Fruit fly (Drosophila melanogaster) whole organism, wandering third instar larva: ENCODE data around the gene Rtc1.

Experiments
- Abd-B ChIP-seq: fragments of >200 bp; optimal IDR thresholded peaks from 2 replicates; lab custom pipeline; 2017; ENCODE audit warnings: missing biosample characterization, missing genetic modification characterization
- CG32264 ChIP-seq: fragments of 200-800 bp; sonication (Bioruptor generic); optimal IDR thresholded peaks from 2 replicates; lab custom pipeline; 2016; ENCODE audit warnings: missing biosample characterization, missing genetic modification characterization
- CG9705 ChIP-seq: fragments of 200-800 bp; sonication (Bioruptor generic); optimal IDR thresholded peaks from 2 replicates; lab custom pipeline; 2018; ENCODE audit warnings: missing biosample characterization, mild to moderate bottlenecking, missing genetic modification characterization
- CrebA ChIP-seq: fragments of 200-800 bp; sonication (Bioruptor generic); optimal IDR thresholded peaks from 2 replicates; lab custom pipeline; 2016; ENCODE audit warnings: missing biosample characterization, mild to moderate bottlenecking, missing genetic modification characterization, borderline replicate concordance
- Dfd ChIP-seq: fragments of >200 bp; optimal IDR thresholded peaks from 2 replicates; lab custom pipeline; 2017; ENCODE audit warnings: missing biosample characterization, missing genetic modification characterization
- Dif ChIP-seq: fragments of 200-275, 200-300 bp; sonication (Bioruptor generic); optimal IDR thresholded peaks from 2 replicates; lab custom pipeline; 2018; ENCODE audit warnings: missing biosample characterization, missing genetic modification characterization; ENCODE audit not compliant: partially characterized antibody
- GATAd ChIP-seq: sonication (Bioruptor generic); optimal IDR thresholded peaks from 2 replicates; lab custom pipeline; 2016; ENCODE audit warnings: missing biosample characterization, missing genetic modification characterization
- HLH106 ChIP-seq: fragments of 200-800 bp; optimal IDR thresholded peaks from 3 replicates; lab custom pipeline; 2019; ENCODE audit warnings: missing biosample characterization, mild to moderate bottlenecking, missing genetic modification characterization, moderate library complexity
- Hnf4 ChIP-seq: fragments of 200-800 bp; sonication (Bioruptor generic); optimal IDR thresholded peaks from 2 replicates; lab custom pipeline; 2016; ENCODE audit warnings: missing biosample characterization, mild to moderate bottlenecking, missing genetic modification characterization
- Hr83 ChIP-seq: fragments of 200-300 bp; sonication (Bioruptor generic); optimal IDR thresholded peaks from 2 replicates; lab custom pipeline; 2016; ENCODE audit warnings: missing biosample characterization, mild to moderate bottlenecking, missing genetic modification characterization, moderate library complexity; ENCODE audit not compliant: poor library complexity, severe bottlenecking
- Jra ChIP-seq: sonication (Bioruptor generic); optimal IDR thresholded peaks from 2 replicates; lab custom pipeline; 2016; ENCODE audit warnings: missing biosample characterization, missing genetic modification characterization
- Mio ChIP-seq: sonication (Bioruptor generic); optimal IDR thresholded peaks from 2 replicates; lab custom pipeline; 2016; ENCODE audit warnings: missing biosample characterization, missing genetic modification characterization
- Myc ChIP-seq: fragments of >200 bp; optimal IDR thresholded peaks from 2 replicates; lab custom pipeline; 2017
- OdsH ChIP-seq: fragments of 200-800 bp; sonication (Bioruptor generic); optimal IDR thresholded peaks from 2 replicates; lab custom pipeline; 2016; ENCODE audit warnings: missing biosample characterization, mild to moderate bottlenecking, missing genetic modification characterization
- Sp1 ChIP-seq: fragments of 200-800 bp; sonication (Bioruptor generic); optimal IDR thresholded peaks from 3 replicates; lab custom pipeline; 2019; ENCODE audit warnings: missing biosample characterization, mild to moderate bottlenecking, missing genetic modification characterization, moderate library complexity
- Vsx2 ChIP-seq: fragments of 200-300, 225-300 bp; sonication (Bioruptor generic); optimal IDR thresholded peaks from 2 replicates; lab custom pipeline; 2018; ENCODE audit warnings: missing biosample characterization, missing genetic modification characterization; ENCODE audit not compliant: partially characterized antibody
- br ChIP-seq: fragments of 200-800 bp; sonication (Bioruptor generic); optimal IDR thresholded peaks from 2 replicates; lab custom pipeline; 2016; ENCODE audit warnings: missing biosample characterization, missing genetic modification characterization
- brk ChIP-seq: fragments of 200-800 bp; sonication (Bioruptor generic); optimal IDR thresholded peaks from 2 replicates; lab custom pipeline; 2016; ENCODE audit warnings: missing biosample characterization, mild to moderate bottlenecking, missing genetic modification characterization
- dmrt93B ChIP-seq: fragments of 200-800 bp; sonication (Bioruptor generic); optimal IDR thresholded peaks from 2 replicates; lab custom pipeline; 2018; ENCODE audit warnings: missing biosample characterization, mild to moderate bottlenecking, missing genetic modification characterization
- ey ChIP-seq: fragments of 200-800 bp; sonication (Bioruptor generic); optimal IDR thresholded peaks from 2 replicates; lab custom pipeline; 2016; ENCODE audit warnings: missing biosample characterization, missing genetic modification characterization
- foxo ChIP-seq, 2 experiments: fragments of 200-800 bp; sonication (Bioruptor generic); optimal IDR thresholded peaks; 2 replicates in 1 of 2; 3 replicates in 1 of 2; lab custom pipeline; 2016 to 2017; ENCODE audit warnings: missing biosample characterization in 2 of 2, missing genetic modification characterization in 2 of 2
- fru ChIP-seq: fragments of 200-800 bp; sonication (Bioruptor generic); optimal IDR thresholded peaks from 3 replicates; lab custom pipeline; 2016; ENCODE audit warnings: missing biosample characterization, mild to moderate bottlenecking, missing genetic modification characterization
- h ChIP-seq: fragments of 200-800 bp; sonication (Bioruptor generic); optimal IDR thresholded peaks from 3 replicates; lab custom pipeline; 2016; ENCODE audit warnings: missing biosample characterization, mild to moderate bottlenecking, missing genetic modification characterization
- jim ChIP-seq: fragments of 175-275, 200-325 bp; sonication (Bioruptor generic); optimal IDR thresholded peaks from 2 replicates; lab custom pipeline; 2016; ENCODE audit warnings: missing biosample characterization, mild to moderate bottlenecking, missing genetic modification characterization
- lola ChIP-seq: fragments of >200 bp; optimal IDR thresholded peaks from 2 replicates; lab custom pipeline; 2017; ENCODE audit warnings: missing biosample characterization, missing genetic modification characterization
- pan ChIP-seq: fragments of >200 bp; optimal IDR thresholded peaks from 2 replicates; lab custom pipeline; 2017
- psq ChIP-seq: fragments of 200-800 bp; sonication (Bioruptor generic); optimal IDR thresholded peaks from 3 replicates; lab custom pipeline; 2017; ENCODE audit warnings: missing biosample characterization, mild to moderate bottlenecking, missing genetic modification characterization, moderate library complexity
- rgr ChIP-seq: fragments of 200-800 bp; sonication (Bioruptor generic); optimal IDR thresholded peaks from 3 replicates; lab custom pipeline; 2016; ENCODE audit warnings: missing biosample characterization, mild to moderate bottlenecking, missing genetic modification characterization
- sage ChIP-seq: fragments of 200-800 bp; sonication (Bioruptor generic); optimal IDR thresholded peaks from 2 replicates; lab custom pipeline; 2016; ENCODE audit warnings: missing biosample characterization, mild to moderate bottlenecking, missing genetic modification characterization
- sv ChIP-seq: fragments of 200-800 bp; sonication (Bioruptor generic); optimal IDR thresholded peaks from 3 replicates; lab custom pipeline; 2016; ENCODE audit warnings: missing biosample characterization, missing genetic modification characterization
- tai ChIP-seq: sonication (Bioruptor generic); optimal IDR thresholded peaks from 2 replicates; lab custom pipeline; 2016; ENCODE audit warnings: missing biosample characterization, missing genetic modification characterization
- usp ChIP-seq: fragments of >200 bp; optimal IDR thresholded peaks from 2 replicates; lab custom pipeline; 2017; ENCODE audit warnings: missing biosample characterization, missing genetic modification characterization
- woc ChIP-seq: sonication (Bioruptor generic); optimal IDR thresholded peaks from 2 replicates; lab custom pipeline; 2016; ENCODE audit warnings: missing biosample characterization, mild to moderate bottlenecking, missing genetic modification characterization

Gene Rtc1

dm6 chrX:13762372-13762883, 5.4 kb downstream of the Rtc1 start, which contains the start of gene rdgB (continued):
- TF ChIP-seq CG32264 = no peak
- TF ChIP-seq Myc (lab: Kevin White, UChicago) = no peak
- TF ChIP-seq usp (GFP tag; lab: Kevin White, UChicago) = no peak
- peak; percentile 31 for TF ChIP-seq sage (GFP tag; lab: Kevin White, UChicago)
- peak; percentile 81 for TF ChIP-seq Sp1

- TF ChIP-seq psq (GFP tag; lab: Kevin White, UChicago) (peak; percentile 20), fru (GFP tag; lab: Kevin White, UChicago) (peak; percentile 37), HLH106 (tag; lab: Kevin White, UChicago) (peak; percentile 3), lola (GFP tag; lab: Kevin White, UChicago) (no peak), brk (no peak), Vsx2 (GFP tag; lab: Kevin White, UChicago) (no peak), Dfd (no peak), Hr83 (GFP tag; lab: Kevin White, UChicago) (no peak), OdsH (GFP tag; lab: Kevin White, UChicago) (peak; percentile 2), CrebA (GFP tag; lab: Kevin White, UChicago) (no peak), tai (GFP tag; lab: Kevin White, UChicago) (no peak), ey (GFP tag; lab: Kevin White, UChicago) (peak; percentile 30), h (GFP tag; lab: Kevin White, UChicago) (peak; percentile 34), Sp1 (peak; percentile 15), foxo (GFP tag; optimal IDR thresholded peaks at IDR 0.05; lab: Kevin White, UChicago) (peak in 1 of 2 experiments; percentile 31), rgr (peak; percentile 28)
- TF ChIP-seq, all 38 proteins: peak for 9
These were observed 7.6 kb downstream of the Rtc1 start for dm6 chrX:13764397-13765119.

- TF ChIP-seq GATAd (GFP tag; lab: Kevin White, UChicago) = no peak
- TF ChIP-seq Mio = no peak
- no peak for TF ChIP-seq Jra (GFP tag; lab: Kevin White, UChicago)
- TF ChIP-seq jim (GFP tag; lab: Kevin White, UChicago) = no peak
- no peak for TF ChIP-seq Dif (GFP tag; lab: Kevin White, UChicago)
- no peak for TF ChIP-seq CrebA (GFP tag; lab: Kevin White, UChicago)
- TF ChIP-seq pan (lab: Kevin White, UChicago) = no peak
- TF ChIP-seq brk = no peak
- no peak for TF ChIP-seq Vsx2 (GFP tag; lab: Kevin White, UChicago)
- TF ChIP-seq Myc (lab: Kevin White, UChicago) = no peak
- TF ChIP-seq OdsH (GFP tag; lab: Kevin White, UChicago) = no peak
- no peak for TF ChIP-seq CG9705 (GFP tag; lab: Kevin White, UChicago)
- TF ChIP-seq lola (GFP tag; lab: Kevin White, UChicago) = no peak
- no peak for TF ChIP-seq rgr
- TF ChIP-seq Dfd = no peak
- no peak for TF ChIP-seq br (GFP tag; lab: Kevin White, UChicago)
- TF ChIP-seq woc (GFP tag; lab: Kevin White, UChicago) = no peak
- no peak for TF ChIP-seq fru (GFP tag; lab: Kevin White, UChicago)
- no peak for TF ChIP-seq Abd-B (GFP tag; lab: Kevin White, UChicago)
These were observed 8.2 kb downstream of the Rtc1 start for dm6 chrX:13765217-13765616.

dm6 chrX:13766495-13766894, 9.5 kb downstream of the Rtc1 start:
- TF ChIP-seq Mio (no peak), usp (GFP tag; lab: Kevin White, UChicago) (no peak), Hr83 (GFP tag; lab: Kevin White, UChicago) (no peak), h (GFP tag; lab: Kevin White, UChicago) (no peak), pan (lab: Kevin White, UChicago) (no peak), sv (no peak), Myc (lab: Kevin White, UChicago) (no peak), rgr (no peak), HLH106 (tag; lab: Kevin White, UChicago) (no peak), brk (no peak), dmrt93B (GFP tag; lab: Kevin White, UChicago) (no peak), tai (GFP tag; lab: Kevin White, UChicago) (no peak), Vsx2 (GFP tag; lab: Kevin White, UChicago) (no peak), br (GFP tag; lab: Kevin White, UChicago) (no peak), GATAd (GFP tag; lab: Kevin White, UChicago) (no peak), Abd-B (GFP tag; lab: Kevin White, UChicago) (no peak), CG9705 (GFP tag; lab: Kevin White, UChicago) (no peak), Hnf4 (no peak)
